Fruit fly (Drosophila melanogaster) whole organism, embryonic: ENCODE data around the gene CG13096.

Experiments
- CG2889 ChIP-seq: fragments of 200-800 bp; sonication (Bioruptor generic); IDR thresholded peaks from 3 replicates; pipeline ENCODE4 v1.3.6; 2022; ENCODE audit warnings: missing biosample characterization, missing genetic modification characterization
- CG31224 ChIP-seq: fragments of 200-800 bp; sonication (Bioruptor generic); IDR thresholded peaks from 2 replicates; pipeline ENCODE4 v1.3.6; 2022; ENCODE audit warnings: missing biosample characterization, missing genetic modification characterization
- CG7745 ChIP-seq: fragments of 200-800 bp; sonication (Bioruptor generic); optimal IDR thresholded peaks from 2 replicates; lab custom pipeline; 2018; ENCODE audit warnings: missing biosample characterization, mild to moderate bottlenecking, missing genetic modification characterization, moderate library complexity
- NK7.1 ChIP-seq: fragments of 200-800 bp; sonication (Bioruptor generic); optimal IDR thresholded peaks from 3 replicates; lab custom pipeline; 2016; ENCODE audit warnings: missing biosample characterization, missing genetic modification characterization
- ara ChIP-seq: fragments of 200-800 bp; sonication (Bioruptor generic); IDR thresholded peaks from 2 replicates; pipeline ENCODE4 v1.3.6; 2022; ENCODE audit warnings: missing biosample characterization, missing genetic modification characterization
- danr ChIP-seq: fragments of 200-800 bp; sonication (Bioruptor generic); IDR thresholded peaks from 2 replicates; pipeline ENCODE4 v1.3.6; 2022; ENCODE audit warnings: missing biosample characterization, missing genetic modification characterization
- exex ChIP-seq: fragments of 200-800 bp; sonication (Bioruptor generic); optimal IDR thresholded peaks from 4 replicates; lab custom pipeline; 2018; ENCODE audit warnings: missing biosample characterization, mild to moderate bottlenecking, missing genetic modification characterization, moderate library complexity
- fd102C ChIP-seq: fragments of 200-800 bp; sonication (Bioruptor generic); optimal IDR thresholded peaks from 2 replicates; lab custom pipeline; 2018; ENCODE audit warnings: missing biosample characterization, mild to moderate bottlenecking, missing genetic modification characterization, moderate library complexity
- psq ChIP-seq: fragments of 200-800 bp; sonication (Bioruptor generic); optimal IDR thresholded peaks from 2 replicates; lab custom pipeline; 2017; ENCODE audit warnings: missing biosample characterization, missing genetic modification characterization

DNA sequence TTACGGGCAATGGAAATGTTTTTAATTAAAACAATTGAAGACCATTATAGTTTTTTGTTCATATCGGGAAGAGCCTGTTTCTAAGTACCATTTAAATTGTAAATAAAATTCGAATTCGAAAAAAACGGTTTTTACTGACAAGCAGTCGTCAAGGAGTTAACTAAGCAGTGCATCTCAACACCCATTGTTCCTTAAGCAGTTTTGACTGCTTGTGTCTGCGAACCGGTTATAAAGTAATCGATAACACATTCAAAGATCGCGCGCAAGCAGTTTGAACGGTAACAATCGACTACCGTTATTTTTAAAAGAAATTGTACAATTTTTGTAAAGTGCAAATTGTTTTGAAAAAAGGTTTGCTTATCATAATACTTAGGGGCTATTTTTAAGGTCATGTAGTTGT, 33.7 kb downstream of the CG13096 start:
- TF ChIP-seq CG2889 (no peak), CG31224 (GFP tag; lab: Robert Waterston, UW) (no peak), psq (no peak), NK7.1 (GFP tag; lab: Kevin White, UChicago) (no peak), CG7745 (tag; lab: Kevin White, UChicago) (no peak), exex (no peak), danr (no peak), ara (GFP tag; lab: Robert Waterston, UW) (no peak), fd102C (GFP tag; lab: Kevin White, UChicago) (no peak)
